Worm (Caenorhabditis elegans): ENCODE results near the gene fsn-1.

Gene fsn-1

DNA sequence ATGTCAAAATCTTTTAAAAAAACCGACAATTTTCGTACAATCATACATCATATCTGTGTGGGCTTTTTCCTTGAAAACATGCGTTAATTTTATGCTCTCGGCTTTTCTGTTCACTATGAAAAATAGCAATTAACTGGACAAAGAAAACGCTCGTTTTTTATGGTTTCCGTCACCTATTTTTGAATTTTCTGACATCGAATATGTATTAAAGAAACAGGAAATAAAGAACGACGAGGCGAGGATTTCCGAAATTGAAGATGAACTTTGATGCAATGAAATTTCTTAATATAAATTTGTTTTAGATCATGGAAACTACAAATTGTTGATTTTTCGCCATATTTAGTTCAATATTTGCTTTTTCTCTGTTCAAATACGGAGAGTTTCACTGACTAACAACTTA lies 46.8 kb downstream of the fsn-1 start:
- TF ChIP-seq lin-39 (tag; optimal IDR thresholded peaks at IDR 0.05) (no peak), ztf-4 (tag; optimal IDR thresholded peaks at IDR 0.05) (no peak), unc-55 (GFP tag; optimal IDR thresholded peaks at IDR 0.05) (no peak)

DNA sequence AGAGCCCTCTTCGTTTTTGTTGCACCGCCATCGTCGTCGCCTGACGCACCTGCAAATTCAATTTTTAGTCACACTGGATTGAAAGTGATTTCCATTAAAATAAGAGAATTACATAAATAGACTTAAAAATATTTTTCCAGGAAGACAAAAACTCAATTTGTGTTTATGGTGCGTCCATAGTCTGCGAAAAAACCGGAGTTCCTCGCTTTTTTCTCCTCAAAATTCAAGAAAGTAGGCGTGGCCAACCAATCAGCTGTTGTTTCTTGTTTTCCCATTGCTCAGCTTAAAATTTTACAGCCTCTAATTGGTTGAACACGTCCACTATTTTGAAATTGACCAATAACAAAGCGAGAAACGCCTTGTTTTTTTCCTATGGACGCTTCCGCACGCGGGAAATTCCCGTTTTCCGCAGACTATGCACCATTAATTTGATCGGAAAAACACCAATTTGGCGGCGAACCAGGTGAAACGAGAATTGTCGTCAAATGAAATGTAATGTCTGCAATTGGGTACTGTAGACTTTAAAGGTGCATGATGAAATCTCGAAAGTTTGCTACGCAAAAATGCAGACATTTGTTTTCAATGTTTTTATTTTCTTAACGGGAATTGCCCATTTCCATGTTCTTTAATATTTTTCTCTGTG lies 47.4 kb downstream of the fsn-1 start, which contains the start of gene C27F2.7:
Gene C27F2.7 (minus strand): TSS at position 51 of the 643 bp plus-strand sequence.
- no peak for TF ChIP-seq egl-27 (tag; optimal IDR thresholded peaks at IDR 0.05)
- TF ChIP-seq nhr-12 (tag; optimal IDR thresholded peaks at IDR 0.05) = no peak
- no peak for TF ChIP-seq nhr-10 (tag; optimal IDR thresholded peaks at IDR 0.05)
- no peak for TF ChIP-seq nhr-23 (tag; optimal IDR thresholded peaks at IDR 0.05)
- no peak for TF ChIP-seq nhr-77 (tag; optimal IDR thresholded peaks at IDR 0.05)
- no peak for TF ChIP-seq nhr-6 (tag; optimal IDR thresholded peaks at IDR 0.05)
- no peak for TF ChIP-seq ztf-11 (tag; optimal IDR thresholded peaks at IDR 0.05)
- TF ChIP-seq lsy-2 (tag; optimal IDR thresholded peaks at IDR 0.05) = no peak
- no peak for TF ChIP-seq zag-1 (tag; optimal IDR thresholded peaks at IDR 0.05)
- TF ChIP-seq nhr-21 (tag; optimal IDR thresholded peaks at IDR 0.05) = no peak
- TF ChIP-seq R02D3.7 (tag; optimal IDR thresholded peaks at IDR 0.05) = no peak
- no peak for TF ChIP-seq lin-39 (tag; optimal IDR thresholded peaks at IDR 0.05)

DNA sequence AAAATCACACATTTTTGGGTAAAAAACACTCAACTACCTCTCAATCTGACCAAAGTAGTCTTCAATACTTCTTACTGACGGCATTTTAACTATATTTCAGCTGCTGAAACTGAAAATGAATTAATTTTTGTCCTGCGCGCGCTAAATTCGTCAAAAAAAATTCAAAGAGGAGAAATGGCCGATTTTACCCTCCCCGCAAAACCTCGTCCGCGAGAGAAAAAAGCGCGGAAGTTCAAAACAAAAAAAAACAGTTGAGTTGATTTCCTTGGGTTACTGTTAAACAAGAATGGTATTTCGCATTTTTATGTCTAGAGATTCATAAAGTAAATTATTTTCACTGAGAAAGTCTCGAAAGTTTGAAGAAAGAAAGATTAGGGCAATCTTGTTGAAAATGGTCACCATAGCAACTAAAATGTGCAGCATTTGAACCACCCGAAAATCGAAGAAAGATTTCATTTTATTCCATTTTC lies 49.7 kb downstream of the fsn-1 start, which contains the start of the genes C27F2.10 and wdr-60:
Gene C27F2.10 (minus strand): TSS at position 109 of the 470 bp plus-strand sequence.
Gene wdr-60 (plus strand): TSS at position 420 of the 470 bp plus-strand sequence.
- TF ChIP-seq lin-13 (GFP tag; optimal IDR thresholded peaks at IDR 0.05) (no peak), lsy-2 (tag; optimal IDR thresholded peaks at IDR 0.05) (peak in 1 of 2 experiments; percentile 55), sma-9 (GFP tag; optimal IDR thresholded peaks at IDR 0.05) (peak; percentile 12), sma-9 (tag; optimal IDR thresholded peaks at IDR 0.05) (no peak), gmeb-1 (tag; optimal IDR thresholded peaks at IDR 0.05) (peak; percentile 80), alr-1 (tag; optimal IDR thresholded peaks at IDR 0.05) (no peak), nhr-6 (tag; optimal IDR thresholded peaks at IDR 0.05) (no peak), nhr-21 (tag; optimal IDR thresholded peaks at IDR 0.05) (no peak), nhr-10 (tag; optimal IDR thresholded peaks at IDR 0.05) (no peak)

ce11 chrIII:4987666-4988065 lies 50.5 kb downstream of the fsn-1 start:
- TF ChIP-seq sma-9 (GFP tag; optimal IDR thresholded peaks at IDR 0.05) (no peak), sma-9 (tag; optimal IDR thresholded peaks at IDR 0.05) (no peak), F13H6.1 (tag; optimal IDR thresholded peaks at IDR 0.05) (no peak), peb-1 (tag; optimal IDR thresholded peaks at IDR 0.05) (no peak), blmp-1 (tag; optimal IDR thresholded peaks at IDR 0.05; ENCODE audit: insufficient read depth) (no peak), lin-39 (tag; optimal IDR thresholded peaks at IDR 0.05) (no peak), gmeb-1 (tag; optimal IDR thresholded peaks at IDR 0.05) (no peak), mdl-1 (tag; optimal IDR thresholded peaks at IDR 0.05) (no peak), fos-1 (tag; optimal IDR thresholded peaks at IDR 0.05) (no peak), zag-1 (tag; optimal IDR thresholded peaks at IDR 0.05) (no peak), ZK546.5 (tag; optimal IDR thresholded peaks at IDR 0.05) (no peak), nhr-11 (tag; optimal IDR thresholded peaks at IDR 0.05) (no peak), elt-3 (tag; optimal IDR thresholded peaks at IDR 0.05) (no peak), C34F6.9 (tag; optimal IDR thresholded peaks at IDR 0.05) (no peak), nhr-23 (tag; optimal IDR thresholded peaks at IDR 0.05) (no peak), ztf-11 (tag; optimal IDR thresholded peaks at IDR 0.05) (no peak), unc-55 (GFP tag; optimal IDR thresholded peaks at IDR 0.05) (no peak)
